Fruit fly (Drosophila melanogaster) whole organism, embryonic: ENCODE measurements around the gene CG32278.

ENCODE experiments used
- ATbp ChIP-seq: fragments of 200-800 bp; sonication (Bioruptor generic); optimal IDR thresholded peaks from 2 replicates; lab custom pipeline; 2017; ENCODE audit warnings: missing biosample characterization, mild to moderate bottlenecking, missing genetic modification characterization, missing genetic modification reagents
- Asciz ChIP-seq: fragments of 200-800 bp; sonication (Bioruptor generic); optimal IDR thresholded peaks from 2 replicates; lab custom pipeline; 2017; ENCODE audit warnings: missing biosample characterization, mild to moderate bottlenecking, missing genetic modification characterization, missing genetic modification reagents
- Atf6 ChIP-seq: fragments of 200-800 bp; sonication (Bioruptor generic); IDR thresholded peaks from 2 replicates; pipeline ENCODE4 v1.3.6; 2022; ENCODE audit warnings: missing biosample characterization, missing genetic modification characterization
- Bgb ChIP-seq: fragments of 200-800 bp; sonication (Bioruptor generic); IDR thresholded peaks from 2 replicates; pipeline ENCODE4 v1.3.6; 2022; ENCODE audit warnings: missing biosample characterization, missing genetic modification characterization; ENCODE audit not compliant: partially characterized antibody
- Blimp-1 ChIP-seq: fragments of 200-800 bp; sonication (Bioruptor generic); optimal IDR thresholded peaks from 3 replicates; lab custom pipeline; 2018; ENCODE audit warnings: missing biosample characterization, missing genetic modification characterization, mild to moderate bottlenecking, moderate library complexity, missing genetic modification reagents
- BtbVII ChIP-seq: fragments of 200-800 bp; sonication (Bioruptor generic); optimal IDR thresholded peaks from 3 replicates; lab custom pipeline; 2017; ENCODE audit warnings: missing biosample characterization, mild to moderate bottlenecking, missing genetic modification characterization
- CG10267 ChIP-seq: fragments of 200-800 bp; sonication (Bioruptor generic); optimal IDR thresholded peaks from 2 replicates; lab custom pipeline; 2018; ENCODE audit warnings: missing biosample characterization, mild to moderate bottlenecking, missing genetic modification characterization, moderate library complexity
- CG11247 ChIP-seq: fragments of 200-800 bp; sonication (Bioruptor generic); IDR thresholded peaks from 2 replicates; pipeline ENCODE4 v1.3.6; 2022; ENCODE audit warnings: missing biosample characterization, missing genetic modification characterization
- CG13287 ChIP-seq: fragments of 200-800 bp; sonication (Bioruptor generic); IDR thresholded peaks from 2 replicates; pipeline ENCODE4 v1.3.6; 2022; ENCODE audit warnings: missing biosample characterization, missing genetic modification characterization; ENCODE audit not compliant: partially characterized antibody
- CG14710 ChIP-seq: fragments of 200-800 bp; sonication (Bioruptor generic); optimal IDR thresholded peaks from 3 replicates; lab custom pipeline; 2019; ENCODE audit warnings: missing biosample characterization, mild to moderate bottlenecking, missing genetic modification characterization, moderate library complexity
- CG15479 ChIP-seq: fragments of 200-800 bp; sonication (Bioruptor generic); optimal IDR thresholded peaks from 3 replicates; lab custom pipeline; 2019; ENCODE audit warnings: missing biosample characterization, mild to moderate bottlenecking, missing genetic modification characterization, moderate library complexity
- CG17361 ChIP-seq: fragments of 200-800 bp; sonication (Bioruptor generic); IDR thresholded peaks from 3 replicates; pipeline ENCODE4 v1.3.6; 2022; ENCODE audit warnings: missing biosample characterization, missing genetic modification characterization
- CG18262 ChIP-seq: fragments of 200-800 bp; optimal IDR thresholded peaks from 3 replicates; lab custom pipeline; 2019; ENCODE audit warnings: missing biosample characterization, mild to moderate bottlenecking, missing genetic modification characterization, moderate library complexity
- CG2202 ChIP-seq: fragments of 200-800 bp; sonication (Bioruptor generic); optimal IDR thresholded peaks from 2 replicates; lab custom pipeline; 2018; ENCODE audit warnings: missing biosample characterization, mild to moderate bottlenecking, missing genetic modification characterization
- CG2678 ChIP-seq: fragments of 200-800 bp; sonication (Bioruptor generic); optimal IDR thresholded peaks from 3 replicates; lab custom pipeline; 2019; ENCODE audit warnings: missing biosample characterization, mild to moderate bottlenecking, missing genetic modification characterization, moderate library complexity
- CG2875 ChIP-seq: fragments of 200-800 bp; sonication (Bioruptor generic); optimal IDR thresholded peaks from 2 replicates; lab custom pipeline; 2017; ENCODE audit warnings: missing biosample characterization, mild to moderate bottlenecking, missing genetic modification characterization, missing genetic modification reagents
- CG33557 ChIP-seq: fragments of 200-800 bp; sonication (Bioruptor generic); optimal IDR thresholded peaks from 2 replicates; lab custom pipeline; 2019; ENCODE audit warnings: missing biosample characterization, mild to moderate bottlenecking, missing genetic modification characterization, moderate library complexity
- CG3407 ChIP-seq: fragments of 200-800 bp; sonication (Bioruptor generic); optimal IDR thresholded peaks from 2 replicates; lab custom pipeline; 2018; ENCODE audit warnings: missing biosample characterization, mild to moderate bottlenecking, missing genetic modification characterization
- CG4707 ChIP-seq: fragments of 200-800 bp; sonication (Bioruptor generic); optimal IDR thresholded peaks from 2 replicates; lab custom pipeline; 2018; ENCODE audit warnings: missing biosample characterization, mild to moderate bottlenecking, missing genetic modification characterization, moderate library complexity
- CG6813 ChIP-seq: fragments of 200-800 bp; sonication (Bioruptor generic); optimal IDR thresholded peaks from 2 replicates; lab custom pipeline; 2017; ENCODE audit warnings: missing biosample characterization, missing genetic modification characterization, mild to moderate bottlenecking, moderate library complexity, missing genetic modification reagents
- CG9932 ChIP-seq: fragments of 200-800 bp; sonication (Bioruptor generic); IDR thresholded peaks from 2 replicates; pipeline ENCODE4 v1.3.6; 2022; ENCODE audit warnings: missing biosample characterization, missing genetic modification characterization
- CoRest ChIP-seq: fragments of 200-800 bp; sonication (Bioruptor generic); optimal IDR thresholded peaks from 3 replicates; lab custom pipeline; 2018; ENCODE audit warnings: missing biosample characterization, mild to moderate bottlenecking, missing genetic modification characterization, moderate library complexity
- Eip74EF ChIP-seq, 2 experiments: fragments of 200-800 bp in 1 of 2; fragments of >200 bp in 1 of 2; sonication (Bioruptor generic) in 1 of 2; optimal IDR thresholded peaks; 2 replicates each; lab custom pipeline; 2017 to 2019; ENCODE audit warnings: missing biosample characterization in 2 of 2, missing genetic modification characterization in 2 of 2, mild to moderate bottlenecking in 1 of 2, moderate library complexity in 1 of 2
- HLHmδ ChIP-seq: fragments of 200-800 bp; sonication (Bioruptor generic); optimal IDR thresholded peaks from 2 replicates; lab custom pipeline; 2018; ENCODE audit warnings: missing biosample characterization, mild to moderate bottlenecking, missing genetic modification characterization, moderate library complexity
- Hr78 ChIP-seq, 2 experiments: fragments of 200-800 bp in 1 of 2; fragments of >200 bp in 1 of 2; sonication (Bioruptor generic) in 1 of 2; optimal IDR thresholded peaks; 2 replicates each; lab custom pipeline; 2017 to 2019; ENCODE audit warnings: missing biosample characterization in 2 of 2, missing genetic modification characterization in 2 of 2, mild to moderate bottlenecking in 1 of 2, moderate library complexity in 1 of 2
- Lhr ChIP-seq: fragments of 200-800 bp; sonication (Bioruptor generic); optimal IDR thresholded peaks from 3 replicates; lab custom pipeline; 2017; ENCODE audit warnings: mild to moderate bottlenecking, missing biosample characterization, missing genetic modification reagents, missing genetic modification characterization
- MTF-1 ChIP-seq: fragments of 200-800 bp; sonication (Bioruptor generic); optimal IDR thresholded peaks from 2 replicates; lab custom pipeline; 2018; ENCODE audit warnings: missing biosample characterization, mild to moderate bottlenecking, missing genetic modification characterization, borderline replicate concordance
- NFAT ChIP-seq: fragments of 200-800 bp; sonication (Bioruptor generic); IDR thresholded peaks from 2 replicates; pipeline ENCODE4 v1.3.6; 2022; ENCODE audit warnings: missing biosample characterization, missing genetic modification characterization
- Rfx ChIP-seq: fragments of 200-800 bp; sonication (Bioruptor generic); IDR thresholded peaks from 2 replicates; pipeline ENCODE4 v1.3.6; 2022; ENCODE audit warnings: missing biosample characterization, missing genetic modification characterization
- Spps ChIP-seq: fragments of 200-800 bp; sonication (Bioruptor generic); optimal IDR thresholded peaks from 2 replicates; lab custom pipeline; 2018; ENCODE audit warnings: missing biosample characterization, mild to moderate bottlenecking, missing genetic modification characterization
- Sry-β ChIP-seq: fragments of 200-800 bp; sonication (Bioruptor generic); optimal IDR thresholded peaks from 2 replicates; lab custom pipeline; 2018; ENCODE audit warnings: missing biosample characterization, mild to moderate bottlenecking, missing genetic modification characterization, moderate library complexity
- ab ChIP-seq: fragments of 200-800 bp; sonication (Bioruptor generic); optimal IDR thresholded peaks from 2 replicates; lab custom pipeline; 2016; ENCODE audit warnings: missing biosample characterization, missing genetic modification characterization
- cg ChIP-seq: fragments of 200-800 bp; sonication (Bioruptor generic); optimal IDR thresholded peaks from 3 replicates; lab custom pipeline; 2019; ENCODE audit warnings: missing biosample characterization, mild to moderate bottlenecking, missing genetic modification characterization, moderate library complexity
- chinmo ChIP-seq: fragments of 200-800 bp; sonication (Bioruptor generic); IDR thresholded peaks from 4 replicates; pipeline ENCODE4 v1.3.6; 2022; ENCODE audit warnings: missing biosample characterization, missing genetic modification characterization; ENCODE audit not compliant: partially characterized antibody
- crol ChIP-seq: fragments of 200-800 bp; sonication (Bioruptor generic); IDR thresholded peaks from 2 replicates; pipeline ENCODE4 v1.3.6; 2022; ENCODE audit warnings: missing biosample characterization, missing genetic modification characterization
- cwo ChIP-seq: fragments of 200-800 bp; sonication (Bioruptor generic); optimal IDR thresholded peaks from 3 replicates; lab custom pipeline; 2017; ENCODE audit warnings: missing biosample characterization, missing genetic modification characterization, mild to moderate bottlenecking, moderate library complexity, missing genetic modification reagents
- esg ChIP-seq: fragments of 200-800 bp; sonication (Bioruptor generic); conservative IDR thresholded peaks from 2 replicates; pipeline ENCODE4 v1.3.6; 2022; ENCODE audit warnings: missing biosample characterization, missing genetic modification characterization
- ewg ChIP-seq: fragments of 200-800 bp; sonication (Bioruptor generic); optimal IDR thresholded peaks from 3 replicates; lab custom pipeline; 2017; ENCODE audit warnings: mild to moderate bottlenecking, missing biosample characterization, missing genetic modification reagents, missing genetic modification characterization
- gcm ChIP-seq: fragments of 200-800 bp; sonication (Bioruptor generic); optimal IDR thresholded peaks from 2 replicates; lab custom pipeline; 2019; ENCODE audit warnings: missing biosample characterization, mild to moderate bottlenecking, missing genetic modification characterization, moderate library complexity
- kah ChIP-seq: fragments of 200-800 bp; sonication (Bioruptor generic); optimal IDR thresholded peaks from 2 replicates; lab custom pipeline; 2018; ENCODE audit warnings: missing biosample characterization, mild to moderate bottlenecking, missing genetic modification characterization
- onecut ChIP-seq: fragments of 200-800 bp; sonication (Bioruptor generic); IDR thresholded peaks from 2 replicates; pipeline ENCODE4 v1.3.6; 2022; ENCODE audit warnings: missing biosample characterization, missing genetic modification characterization
- otp ChIP-seq: fragments of 200-800 bp; sonication (Bioruptor generic); IDR thresholded peaks from 3 replicates; pipeline ENCODE4, ENCODE4 v1.3.6; 2022; ENCODE audit warnings: missing biosample characterization, missing genetic modification characterization
- schlank ChIP-seq: fragments of 200-800 bp; sonication (Bioruptor generic); optimal IDR thresholded peaks from 2 replicates; lab custom pipeline; 2018; ENCODE audit warnings: missing biosample characterization, mild to moderate bottlenecking, missing genetic modification characterization
- sim ChIP-seq: fragments of 200-800 bp; sonication (Bioruptor generic); IDR thresholded peaks from 2 replicates; pipeline ENCODE4 v1.3.6; 2022; ENCODE audit warnings: missing biosample characterization, missing genetic modification characterization
- slbo ChIP-seq: fragments of 200-800 bp; sonication (Bioruptor generic); IDR thresholded peaks from 2 replicates; pipeline ENCODE4 v1.3.6; 2022; ENCODE audit warnings: missing biosample characterization, missing genetic modification characterization
- trh ChIP-seq: fragments of 200-800 bp; sonication (Bioruptor generic); optimal IDR thresholded peaks from 2 replicates; lab custom pipeline; 2016; ENCODE audit warnings: missing biosample characterization, missing genetic modification characterization
- twi ChIP-seq: fragments of 200-800 bp; optimal IDR thresholded peaks from 2 replicates; lab custom pipeline; 2019; ENCODE audit warnings: missing biosample characterization, mild to moderate bottlenecking, missing genetic modification characterization, moderate library complexity

CG32278 gene

DNA sequence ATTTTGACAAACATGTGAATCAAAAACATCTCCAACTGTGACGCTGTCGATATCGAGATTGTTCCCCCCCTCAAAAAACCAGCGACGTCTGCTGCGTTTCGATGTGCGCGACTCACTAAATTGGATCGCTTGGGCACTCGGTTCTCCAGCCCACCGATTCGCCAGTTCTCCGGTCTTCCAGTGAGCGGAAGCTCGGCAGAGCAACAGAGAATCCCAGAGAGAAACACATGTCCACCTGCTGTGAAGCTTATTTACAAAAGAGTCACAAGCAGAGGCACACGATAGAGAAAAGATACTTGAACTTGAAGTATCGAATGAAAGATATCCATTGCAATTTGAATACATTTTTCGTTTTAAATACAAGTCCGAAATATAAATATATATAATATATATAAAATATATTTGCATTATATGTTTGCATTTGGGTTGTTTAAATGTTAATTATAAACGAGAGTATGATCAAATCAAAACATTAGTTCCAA lies 35.0 kb upstream of the CG32278 start (continued):
- peak; percentile 15; the same call in 1 of the 3 replicates for TF ChIP-seq otp (GFP tag; lab: Robert Waterston, UW)
- no peak for TF ChIP-seq ATbp (GFP tag; lab: Kevin White, UChicago)
- TF ChIP-seq Eip74EF (GFP tag; optimal IDR thresholded peaks at IDR 0.05; lab: Kevin White, UChicago) = peak in 1 of 2 experiments; percentile 1
- TF ChIP-seq slbo = 0 out of 2 replicates have a peak, but pooled peaks have one; percentile 4
- TF ChIP-seq CoRest = peak; percentile 30
- peak; percentile 3 for TF ChIP-seq CG10267 (tag; lab: Kevin White, UChicago)
- TF ChIP-seq CG15479 = no peak
- TF ChIP-seq trh (GFP tag; lab: Kevin White, UChicago) = no peak
- peak; percentile 28 for TF ChIP-seq MTF-1
- peak; percentile 28; the same call in 1 of the 2 replicates for TF ChIP-seq Rfx
- peak; percentile 29 for TF ChIP-seq Atf6 (GFP tag; lab: Robert Waterston, UW)
- TF ChIP-seq NFAT = peak; percentile 41; the same call in 1 of the 2 replicates
- 0 out of 3 replicates have a peak, but pooled peaks have one; percentile 24 for TF ChIP-seq CG17361 (GFP tag; lab: Robert Waterston, UW)
- peak; percentile 20 for TF ChIP-seq cwo
- peak; percentile 7; the same call in 1 of the 2 replicates for TF ChIP-seq CG13287 (GFP tag; lab: Robert Waterston, UW)
- TF ChIP-seq Bgb = peak; percentile 36; the same call in 1 of the 2 replicates
- peak; percentile 58 for TF ChIP-seq CG2678 (tag; lab: Kevin White, UChicago)
- TF ChIP-seq CG9932 (GFP tag; lab: Robert Waterston, UW) = peak; percentile 3; the same call in 1 of the 2 replicates

DNA sequence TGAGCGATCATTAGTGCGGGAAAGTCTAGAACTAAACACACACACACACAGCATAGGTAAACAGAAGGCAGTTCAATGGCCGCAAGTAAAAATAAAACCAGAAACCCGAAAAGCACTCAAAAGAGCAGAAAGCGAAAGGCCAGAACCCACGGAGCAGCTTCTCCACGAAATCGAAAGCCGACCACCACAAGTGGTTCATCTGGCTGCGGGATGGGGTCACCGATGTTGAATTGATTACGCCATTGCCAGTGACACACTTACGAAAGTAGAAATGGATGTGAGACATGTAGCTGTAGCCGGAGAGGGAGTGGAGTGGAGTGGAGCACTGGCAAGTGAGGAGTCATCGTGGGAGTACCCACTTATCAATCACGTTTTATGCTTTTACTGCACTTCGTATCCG lies 27.7 kb upstream of the CG32278 start:
- TF ChIP-seq CG14710 (peak; percentile 58), kah (GFP tag; lab: Kevin White, UChicago) (peak; percentile 5), onecut (peak; percentile 32; the same call in 1 of the 2 replicates), gcm (peak; percentile 64), Spps (peak; percentile 59), BtbVII (no peak), ewg (GFP tag; lab: Kevin White, UChicago) (no peak), sim (GFP tag; lab: Robert Waterston, UW) (peak; percentile 36; the same call in 1 of the 2 replicates), CG2202 (peak; percentile 43), chinmo (GFP tag; lab: Robert Waterston, UW) (no peak), CG10267 (tag; lab: Kevin White, UChicago) (peak; percentile 5), Sry-β (GFP tag; lab: Kevin White, UChicago) (peak; percentile 39), cg (GFP tag; lab: Kevin White, UChicago) (peak; percentile 24), CG3407 (peak; percentile 22), CG4707 (GFP tag; lab: Kevin White, UChicago) (no peak), twi (tag; lab: Kevin White, UChicago) (peak; percentile 33), CG6813 (GFP tag; lab: Kevin White, UChicago) (no peak), Lhr (GFP tag; lab: Kevin White, UChicago) (peak; percentile 7), schlank (tag; lab: Kevin White, UChicago) (no peak), ab (no peak), CG18262 (tag; lab: Kevin White, UChicago) (peak; percentile 42), Asciz (GFP tag; lab: Kevin White, UChicago) (peak; percentile 8), CG2875 (GFP tag; lab: Kevin White, UChicago) (peak; percentile 30), Blimp-1 (peak; percentile 100), CG11247 (GFP tag; lab: Robert Waterston, UW) (0 out of 2 replicates have a peak, but pooled peaks have one; percentile 32), esg (no peak), CG33557 (peak; percentile 91), Eip74EF (GFP tag; optimal IDR thresholded peaks at IDR 0.05; lab: Kevin White, UChicago) (peak in 1 of 2 experiments; percentile 14), Hr78 (GFP tag; optimal IDR thresholded peaks at IDR 0.05; lab: Kevin White, UChicago) (peak in 1 of 2 experiments; percentile 88), HLHmδ (GFP tag; lab: Kevin White, UChicago) (peak; percentile 93), crol (GFP tag; lab: Robert Waterston, UW) (peak; percentile 53; the same call in 1 of the 2 replicates)
